Worm (Caenorhabditis elegans) whole organism, mixed stage, embryonic: ENCODE data around the gene K08D8.9.

ENCODE experiments used
- lin-13 ChIP-seq: fragments of 150-350 bp; optimal IDR thresholded peaks from 2 replicates; lab custom pipeline; 2014; ENCODE audit warnings: missing biosample characterization, missing genetic modification characterization
- nhr-237 ChIP-seq: fragments of 150-350 bp; optimal IDR thresholded peaks from 2 replicates; lab custom pipeline; 2014; ENCODE audit warnings: missing biosample characterization, missing genetic modification characterization
- nhr-28 ChIP-seq: fragments of 150-350 bp; optimal IDR thresholded peaks from 2 replicates; lab custom pipeline; 2014; ENCODE audit warnings: missing biosample characterization, missing genetic modification characterization
- nhr-76 ChIP-seq: sonication (generic microtip); optimal IDR thresholded peaks from 2 replicates; lab custom pipeline; 2017; ENCODE audit warnings: missing biosample characterization, missing genetic modification characterization
- ztf-11 ChIP-seq: fragments of 150-350 bp; optimal IDR thresholded peaks from 2 replicates; lab custom pipeline; 2014; ENCODE audit warnings: missing biosample characterization, missing genetic modification characterization

DNA sequence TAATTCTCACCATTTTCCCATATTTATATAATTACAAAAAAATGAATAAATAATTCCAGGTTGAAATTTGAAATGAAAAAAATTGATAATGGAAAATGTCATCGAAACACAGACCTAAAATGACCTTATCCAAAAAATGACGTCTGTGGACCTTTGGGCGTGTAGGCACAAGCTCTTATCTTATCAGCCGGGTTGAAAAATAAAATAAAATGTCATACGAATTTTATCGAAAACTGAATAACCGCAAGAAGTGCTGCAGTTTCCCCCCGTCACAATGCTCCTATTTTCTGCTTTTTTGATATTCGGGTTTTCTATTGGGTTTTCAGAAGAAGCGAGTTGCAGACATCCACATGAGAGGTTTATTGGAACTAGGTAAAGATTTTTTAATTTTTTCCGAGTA is 33.6 kb upstream of the K08D8.9 start, which contains the start of gene clec-186:
- TF ChIP-seq lin-13 (tag; lab: Kevin White, UChicago) = no peak
- no peak for TF ChIP-seq ztf-11
- TF ChIP-seq nhr-76 (tag; lab: Kevin White, UChicago) = no peak
- TF ChIP-seq nhr-237 (tag; lab: Kevin White, UChicago) = no peak
- TF ChIP-seq nhr-28 (tag; lab: Kevin White, UChicago) = no peak
